Worm (Caenorhabditis elegans) whole organism, L3 larva: ENCODE measurements around the gene cyp-29A3.

Experiments
- ama-1 ChIP-seq: fragments of 150-350 bp; optimal IDR thresholded peaks from 2 replicates; lab custom pipeline; 2018
- ceh-9 ChIP-seq: sonication (generic microtip); optimal IDR thresholded peaks from 2 replicates; lab custom pipeline; 2018; ENCODE audit warnings: missing biosample characterization, missing genetic modification characterization
- lin-15B ChIP-seq: fragments of 150-350 bp; optimal IDR thresholded peaks from 2 replicates; lab custom pipeline; 2014; ENCODE audit warnings: missing biosample characterization, missing genetic modification characterization
- nhr-237 ChIP-seq: fragments of 150-350 bp; optimal IDR thresholded peaks from 2 replicates; lab custom pipeline; 2014; ENCODE audit warnings: missing biosample characterization, missing genetic modification characterization
- pha-4 ChIP-seq: fragments of 150-350 bp; optimal IDR thresholded peaks from 2 replicates; lab custom pipeline; 2014; ENCODE audit warnings: missing biosample characterization, missing genetic modification reagents, missing genetic modification characterization

- TF ChIP-seq lin-15B (tag; lab: Kevin White, UChicago) (no peak), nhr-237 (tag; lab: Kevin White, UChicago) (no peak), ceh-9 (tag; lab: Kevin White, UChicago) (no peak), ama-1 (lab: Kevin White, UChicago) (no peak), pha-4 (peak; percentile 8)
These were observed 42.8 kb upstream of the cyp-29A3 start for ce11 chrV:16067-16845.
